Worm (Caenorhabditis elegans): ENCODE data around the gene C33B4.4.

- TF ChIP-seq him-1 (tag; optimal IDR thresholded peaks at IDR 0.05), result no peak
- no peak for TF ChIP-seq W03F9.2 (tag; optimal IDR thresholded peaks at IDR 0.05)
- no peak for TF ChIP-seq dao-5 (tag; optimal IDR thresholded peaks at IDR 0.05)
These were observed 39.9 kb downstream of the C33B4.4 start, which contains the start of gene lgc-20 for ce11 chrII:11343300-11343869.
